Worm (Caenorhabditis elegans) whole organism, L1 larva: Measurements from ENCODE around the gene C09H5.7.

ENCODE experiments used
- ama-1 ChIP-seq: fragments of 150-350 bp; optimal IDR thresholded peaks from 2 replicates; lab custom pipeline; 2014
- dpl-1 ChIP-seq, 3 experiments: fragments of 150-350 bp in 2 of 3; sonication (generic microtip) in 1 of 3; optimal IDR thresholded peaks; 2 replicates each; lab custom pipeline; 2014 to 2017; ENCODE audit warnings: missing biosample characterization in 3 of 3, missing genetic modification characterization in 3 of 3, missing genetic modification reagents in 3 of 3
- elt-2 ChIP-seq: sonication (generic microtip); optimal IDR thresholded peaks from 2 replicates; lab custom pipeline; 2016; ENCODE audit warnings: missing genetic modification characterization, mild to moderate bottlenecking, inconsistent platforms, missing compliant biosample characterization, missing genetic modification reagents
- elt-3 ChIP-seq, 6 experiments: fragments of 150-350 bp in 1 of 6; sonication (generic microtip); optimal IDR thresholded peaks; 2 replicates each; lab custom pipeline; 2017 to 2018; ENCODE audit warnings: missing biosample characterization in 6 of 6, missing genetic modification characterization in 6 of 6, inconsistent platforms in 1 of 6
- fos-1 ChIP-seq: fragments of 150-350 bp; optimal IDR thresholded peaks from 2 replicates; lab custom pipeline; 2014; ENCODE audit warnings: missing biosample characterization, missing genetic modification characterization
- isw-1 ChIP-seq: fragments of 200-800 bp; sonication (Bioruptor generic); IDR thresholded peaks from 2 replicates; pipeline ENCODE4 v1.3.6; 2022; ENCODE audit warnings: missing genetic modification characterization, missing compliant biosample characterization
- lin-39 ChIP-seq: fragments of 150-350 bp; optimal IDR thresholded peaks from 2 replicates; lab custom pipeline; 2014; ENCODE audit warnings: missing biosample characterization, missing genetic modification reagents, missing genetic modification characterization
- nhr-12 ChIP-seq: sonication (generic microtip); optimal IDR thresholded peaks from 2 replicates; lab custom pipeline; 2017; ENCODE audit warnings: missing biosample characterization, missing genetic modification characterization
- nhr-28 ChIP-seq: fragments of 150-350 bp; optimal IDR thresholded peaks from 2 replicates; lab custom pipeline; 2014; ENCODE audit warnings: missing biosample characterization, missing genetic modification characterization
- nhr-47 ChIP-seq: sonication (generic microtip); optimal IDR thresholded peaks from 2 replicates; lab custom pipeline; 2016; ENCODE audit warnings: mild to moderate bottlenecking, missing genetic modification characterization, moderate library complexity, missing compliant biosample characterization
- nhr-76 ChIP-seq: sonication (generic microtip); optimal IDR thresholded peaks from 2 replicates; lab custom pipeline; 2017; ENCODE audit warnings: missing biosample characterization, missing genetic modification characterization
- sptf-1 ChIP-seq: fragments of 150-350 bp; optimal IDR thresholded peaks from 2 replicates; lab custom pipeline; 2014; ENCODE audit warnings: missing biosample characterization, missing genetic modification characterization
- unc-62 ChIP-seq: fragments of 150-350 bp; optimal IDR thresholded peaks from 2 replicates; lab custom pipeline; 2014; ENCODE audit warnings: missing biosample characterization, missing genetic modification reagents, missing genetic modification characterization

ce11 chrV:8073162-8073561 lies 11.9 kb downstream of the C09H5.7 start:
- TF ChIP-seq elt-2 (tag; lab: Kevin White, UChicago) (no peak), ama-1 (lab: Kevin White, UChicago) (no peak), sptf-1 (tag; lab: Kevin White, UChicago) (no peak), nhr-12 (tag; lab: Kevin White, UChicago) (no peak), elt-3 (tag; optimal IDR thresholded peaks at IDR 0.05; lab: Kevin White, UChicago) (peak in 5 of 6 experiments; percentile 78 to 89 (median 86)), fos-1 (tag; lab: Kevin White, UChicago) (no peak), unc-62 (GFP tag; lab: Kevin White, UChicago) (no peak), dpl-1 (GFP tag; optimal IDR thresholded peaks at IDR 0.05; lab: Kevin White, UChicago) (no peak), isw-1 (no peak), lin-39 (tag; lab: Kevin White, UChicago) (no peak), nhr-28 (tag; lab: Kevin White, UChicago) (no peak), nhr-47 (tag; lab: Kevin White, UChicago) (no peak), nhr-76 (tag; lab: Kevin White, UChicago) (no peak)
